Worm (Caenorhabditis elegans) whole organism, early embryonic: ENCODE measurements around the gene perm-1.

ENCODE experiments used
- B0310.2 ChIP-seq: sonication (generic microtip); optimal IDR thresholded peaks from 2 replicates; lab custom pipeline; 2016; ENCODE audit warnings: mild to moderate bottlenecking, missing genetic modification characterization, missing compliant biosample characterization
- F13C5.2 ChIP-seq: sonication (generic microtip); optimal IDR thresholded peaks from 2 replicates; lab custom pipeline; 2017; ENCODE audit warnings: mild to moderate bottlenecking, missing genetic modification characterization, inconsistent platforms, missing compliant biosample characterization
- aly-1 ChIP-seq: sonication (generic microtip); optimal IDR thresholded peaks from 2 replicates; lab custom pipeline; 2016; ENCODE audit warnings: missing genetic modification characterization, missing compliant biosample characterization
- ama-1 ChIP-seq: fragments of 150-350 bp; optimal IDR thresholded peaks from 2 replicates; lab custom pipeline; 2014
- ceh-13 ChIP-seq: fragments of 200-800 bp; sonication (Bioruptor generic); optimal IDR thresholded peaks from 2 replicates; lab custom pipeline; 2018; ENCODE audit warnings: mild to moderate bottlenecking, missing genetic modification characterization, missing compliant biosample characterization
- ceh-36 ChIP-seq: sonication (generic microtip); optimal IDR thresholded peaks from 2 replicates; lab custom pipeline; 2016; ENCODE audit warnings: missing genetic modification characterization, inconsistent platforms, missing compliant biosample characterization
- ets-7 ChIP-seq: sonication (generic microtip); optimal IDR thresholded peaks from 2 replicates; lab custom pipeline; 2016; ENCODE audit warnings: missing genotype, missing genetic modification characterization, missing compliant biosample characterization
- flt-1 ChIP-seq: fragments of 200-800 bp; sonication (Bioruptor generic); IDR thresholded peaks from 2 replicates; pipeline ENCODE4 v1.3.6; 2022; ENCODE audit warnings: missing genetic modification characterization, missing compliant biosample characterization
- hmbx-1 ChIP-seq: sonication (generic microtip); optimal IDR thresholded peaks from 2 replicates; lab custom pipeline; 2016; ENCODE audit warnings: mild to moderate bottlenecking, missing genetic modification characterization, missing compliant biosample characterization
- hmg-4 ChIP-seq: fragments of 200-800 bp; sonication (Bioruptor generic); optimal IDR thresholded peaks from 2 replicates; lab custom pipeline; 2018; ENCODE audit warnings: mild to moderate bottlenecking, missing genetic modification characterization, missing compliant biosample characterization
- hnd-1 ChIP-seq: sonication (generic microtip); optimal IDR thresholded peaks from 2 replicates; lab custom pipeline; 2016; ENCODE audit warnings: missing genetic modification characterization, missing compliant biosample characterization
- pes-1 ChIP-seq: fragments of 200-800 bp; sonication (Bioruptor generic); IDR thresholded peaks from 2 replicates; pipeline ENCODE4 v1.3.6; 2022; ENCODE audit warnings: missing genetic modification reagents, missing genetic modification characterization, missing compliant biosample characterization
- scrt-1 ChIP-seq: fragments of 200-800 bp; sonication (Bioruptor generic); IDR thresholded peaks from 2 replicates; pipeline ENCODE4 v1.3.6; 2022; ENCODE audit warnings: missing genetic modification characterization, missing compliant biosample characterization
- sea-1 ChIP-seq: fragments of 200-800 bp; sonication (Bioruptor generic); conservative IDR thresholded peaks from 2 replicates; pipeline ENCODE4 v1.3.6; 2022; ENCODE audit warnings: missing genetic modification characterization, missing compliant biosample characterization
- tbx-11 ChIP-seq: fragments of 200-800 bp; sonication (Bioruptor generic); IDR thresholded peaks from 2 replicates; pipeline ENCODE4 v1.3.6; 2022; ENCODE audit warnings: missing genetic modification characterization, missing compliant biosample characterization
- tbx-37 ChIP-seq: fragments of 200-800 bp; sonication (Bioruptor generic); conservative IDR thresholded peaks from 2 replicates; pipeline ENCODE4 v1.3.6; 2022; ENCODE audit warnings: missing genetic modification reagents, missing genetic modification characterization, missing compliant biosample characterization

The perm-1 gene

DNA sequence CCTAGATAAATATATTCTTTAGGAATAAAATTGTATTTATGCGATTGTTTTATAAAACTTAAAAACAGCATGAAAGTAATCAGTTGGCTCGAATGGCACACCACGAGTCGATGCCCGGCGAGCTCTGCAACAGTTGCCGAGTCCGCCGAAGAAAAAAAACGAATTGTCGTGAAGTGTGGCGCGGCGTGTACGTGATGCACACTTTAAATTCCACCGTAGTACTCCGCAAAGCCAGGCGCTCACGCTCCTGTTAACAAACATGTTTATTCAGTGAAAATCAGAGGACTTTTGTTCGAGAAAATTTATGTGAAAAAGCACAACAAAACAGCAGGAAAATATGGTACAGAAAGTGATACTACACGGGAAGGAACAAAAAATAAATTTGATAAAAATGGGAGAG, 10.0 kb upstream of the perm-1 start:
- no peak for TF ChIP-seq sea-1 (GFP tag; lab: Robert Waterston, UW)
- TF ChIP-seq ets-7 = no peak
- no peak for TF ChIP-seq hmbx-1
- no peak for TF ChIP-seq aly-1
- no peak for TF ChIP-seq flt-1 (GFP tag; lab: Robert Waterston, UW)
- TF ChIP-seq pes-1 (GFP tag; lab: Robert Waterston, UW) = no peak
- no peak for TF ChIP-seq F13C5.2 (tag; lab: Kevin White, UChicago)
- TF ChIP-seq tbx-37 = no peak
- no peak for TF ChIP-seq ama-1 (lab: Kevin White, UChicago)
- no peak for TF ChIP-seq hmg-4 (GFP tag; lab: Kevin White, UChicago)
- TF ChIP-seq B0310.2 = no peak
- no peak for TF ChIP-seq hnd-1
- TF ChIP-seq tbx-11 (GFP tag; lab: Robert Waterston, UW) = no peak

DNA sequence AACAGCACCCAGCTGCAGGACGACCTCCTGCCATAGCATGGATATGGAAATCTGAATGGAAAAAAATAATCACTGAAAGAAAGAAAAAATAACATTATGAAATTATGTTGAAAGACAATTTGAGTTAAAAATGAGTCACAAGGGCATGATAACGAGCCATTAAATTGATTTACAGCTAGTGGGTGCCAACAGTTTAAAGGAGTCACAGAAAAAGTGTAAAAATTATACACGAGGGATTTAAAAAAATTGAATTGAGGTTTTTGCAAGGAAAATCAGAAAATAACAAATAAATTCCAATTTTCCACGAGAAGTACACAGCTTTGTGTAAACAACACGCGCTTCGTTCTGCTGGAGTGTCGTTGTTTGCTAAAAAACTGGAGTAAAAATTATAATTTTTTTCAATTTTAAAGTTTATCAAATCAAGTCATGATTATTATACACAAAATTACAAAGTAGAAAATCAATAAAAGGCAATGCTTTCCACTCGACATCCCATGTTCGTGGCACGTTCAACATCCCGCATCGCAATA, 6.7 kb upstream of the perm-1 start, which contains the start of gene T01H3.3:
TSS of gene T01H3.3 (minus strand) at position 51 of the 530 bp plus-strand sequence.
- TF ChIP-seq F13C5.2 (tag; lab: Kevin White, UChicago) (no peak), pes-1 (GFP tag; lab: Robert Waterston, UW) (no peak), B0310.2 (no peak), flt-1 (GFP tag; lab: Robert Waterston, UW) (no peak), tbx-11 (GFP tag; lab: Robert Waterston, UW) (no peak)

DNA sequence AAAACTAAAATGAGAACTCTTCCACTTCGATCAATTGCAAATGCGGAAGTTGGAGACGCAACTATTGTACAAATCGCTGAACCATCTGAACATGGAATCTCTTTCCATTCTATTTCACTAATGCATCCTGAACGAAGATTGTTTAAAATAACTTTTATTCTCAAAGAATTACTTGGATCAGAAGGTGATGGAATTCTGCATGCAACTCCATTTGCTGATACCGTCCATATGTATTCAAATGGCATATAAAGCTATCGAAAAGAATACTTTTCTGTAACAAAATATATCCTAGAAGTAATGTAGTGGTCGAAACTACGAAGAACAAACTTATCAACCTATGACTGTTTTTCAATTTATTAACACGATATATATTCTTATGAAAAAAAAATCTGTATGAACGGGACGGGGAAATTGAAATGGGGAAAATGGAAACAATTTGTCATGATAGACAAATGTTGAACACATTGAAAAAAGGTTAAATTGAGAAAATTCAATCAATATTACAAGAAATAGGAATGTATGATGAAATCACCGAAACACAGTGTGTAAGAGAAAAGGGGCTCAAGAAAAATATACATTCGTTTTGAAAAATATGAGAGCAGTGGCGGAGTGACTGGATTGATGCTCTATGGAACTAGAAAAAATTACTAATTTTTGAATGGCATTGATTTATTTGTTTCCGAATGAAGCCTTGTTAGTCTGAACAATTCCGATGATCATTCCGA, 2.7 kb upstream of the perm-1 start, which contains the start of gene T01H3.2:
TSS of gene T01H3.2 (minus strand) at position 251 of the 725 bp plus-strand sequence.
- TF ChIP-seq aly-1 = no peak

DNA sequence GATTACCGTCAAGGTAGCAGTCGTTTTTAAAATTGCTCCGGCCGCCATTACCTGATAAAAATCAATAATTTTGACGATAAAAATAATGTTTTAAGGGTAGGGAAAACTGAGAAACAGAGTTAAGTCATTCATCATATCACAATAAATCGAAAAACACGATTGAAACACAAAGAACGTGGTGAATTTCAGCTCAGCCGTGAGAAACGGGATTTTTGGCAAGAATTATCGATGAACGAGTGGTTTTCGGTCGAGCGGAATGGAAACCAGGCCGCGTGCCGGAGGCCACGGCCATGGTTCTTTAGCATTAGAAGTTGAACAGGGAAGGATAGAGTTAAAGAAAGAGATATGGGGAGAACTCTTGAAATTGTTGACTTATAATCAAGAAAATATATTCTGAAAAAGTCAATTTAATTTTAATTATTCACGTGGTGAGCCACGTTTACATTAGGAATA, 1.3 kb upstream of the perm-1 start, which contains the start of the genes vha-4 and T01H3.5:
TSS of gene vha-4 (minus strand) at position 51 of the 453 bp plus-strand sequence.
TSS of gene T01H3.5 (plus strand) at position 351 of the 453 bp plus-strand sequence.
- no peak for TF ChIP-seq ceh-13
- no peak for TF ChIP-seq scrt-1
- no peak for TF ChIP-seq ceh-36 (tag; lab: Kevin White, UChicago)
- TF ChIP-seq flt-1 (GFP tag; lab: Robert Waterston, UW) = no peak
- TF ChIP-seq F13C5.2 (tag; lab: Kevin White, UChicago) = no peak
- no peak for TF ChIP-seq pes-1 (GFP tag; lab: Robert Waterston, UW)

DNA sequence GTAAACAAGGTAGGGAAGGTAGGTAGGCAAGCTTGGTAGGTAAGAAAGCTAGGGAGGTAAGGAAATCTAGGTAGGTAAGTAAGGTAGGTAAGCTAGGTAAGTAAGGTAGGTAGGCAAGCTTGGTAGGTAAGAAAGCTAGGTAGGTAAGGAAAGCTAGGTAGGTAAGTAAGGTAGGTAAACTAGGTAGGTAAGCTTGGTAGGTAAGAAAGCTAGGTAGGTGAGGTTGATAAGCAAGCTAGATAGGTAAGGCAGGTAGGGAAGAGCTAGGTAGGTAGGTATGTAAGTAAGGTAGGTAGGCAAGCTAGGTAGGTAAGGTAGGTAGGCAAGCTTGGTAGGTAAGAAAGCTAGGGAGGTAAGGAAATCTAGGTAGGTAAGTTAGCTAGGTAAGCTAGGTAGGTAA, 2.6 kb downstream of the perm-1 start:
- TF ChIP-seq tbx-11 (GFP tag; lab: Robert Waterston, UW) = peak; percentile 64
- 0 out of 2 replicates have a peak, but pooled peaks have one; percentile 43 for TF ChIP-seq sea-1 (GFP tag; lab: Robert Waterston, UW)

DNA sequence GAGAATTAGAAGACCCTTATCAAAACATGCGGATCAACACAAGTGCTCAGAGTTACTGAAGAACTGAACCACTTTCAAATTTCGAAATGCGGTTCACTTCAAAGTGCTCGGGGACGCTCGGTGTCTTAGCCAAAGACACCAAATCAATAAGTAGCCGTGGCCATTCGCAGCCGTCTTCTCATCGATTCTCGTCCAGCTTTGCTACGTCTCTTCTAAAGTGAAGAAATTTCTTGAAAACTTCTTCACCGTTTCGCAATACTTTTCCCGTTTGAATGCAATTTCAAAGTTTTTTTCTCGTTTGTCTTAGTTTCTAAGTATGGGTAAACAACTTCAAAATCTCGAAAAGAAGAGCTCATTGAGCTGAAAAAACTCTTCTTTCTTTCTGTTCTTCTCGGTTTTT, 4.3 kb downstream of the perm-1 start:
- TF ChIP-seq hmg-4 (GFP tag; lab: Kevin White, UChicago) (no peak), F13C5.2 (tag; lab: Kevin White, UChicago) (no peak), pes-1 (GFP tag; lab: Robert Waterston, UW) (no peak), B0310.2 (no peak), tbx-37 (no peak), ceh-13 (no peak), ama-1 (lab: Kevin White, UChicago) (no peak), hmbx-1 (no peak), hnd-1 (no peak), sea-1 (GFP tag; lab: Robert Waterston, UW) (no peak), tbx-11 (GFP tag; lab: Robert Waterston, UW) (no peak), ceh-36 (tag; lab: Kevin White, UChicago) (no peak), aly-1 (no peak)

DNA sequence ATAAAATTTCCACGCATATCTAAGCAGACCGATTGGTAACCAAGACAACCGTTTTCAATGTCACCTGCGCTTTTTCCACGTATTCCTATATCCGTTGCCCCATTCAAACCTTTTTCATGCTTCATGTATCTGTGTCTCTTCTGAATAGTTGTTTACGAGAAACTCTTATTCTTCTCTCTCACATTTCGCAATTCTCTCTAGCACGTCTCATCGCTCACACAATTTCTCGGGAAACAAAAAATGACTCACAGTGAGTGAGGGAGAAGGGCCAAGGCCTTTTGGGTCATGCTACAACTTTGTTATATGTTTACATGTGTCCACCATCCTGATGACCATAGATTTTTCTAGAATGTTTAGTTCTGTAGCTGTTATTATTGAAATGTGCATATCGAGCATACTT, 6.7 kb downstream of the perm-1 start:
- TF ChIP-seq scrt-1 (no peak), B0310.2 (no peak), flt-1 (GFP tag; lab: Robert Waterston, UW) (no peak), ama-1 (lab: Kevin White, UChicago) (no peak), hmg-4 (GFP tag; lab: Kevin White, UChicago) (no peak), sea-1 (GFP tag; lab: Robert Waterston, UW) (no peak), hnd-1 (no peak), F13C5.2 (tag; lab: Kevin White, UChicago) (no peak), ceh-36 (tag; lab: Kevin White, UChicago) (no peak), aly-1 (no peak), pes-1 (GFP tag; lab: Robert Waterston, UW) (no peak), ets-7 (no peak)

DNA sequence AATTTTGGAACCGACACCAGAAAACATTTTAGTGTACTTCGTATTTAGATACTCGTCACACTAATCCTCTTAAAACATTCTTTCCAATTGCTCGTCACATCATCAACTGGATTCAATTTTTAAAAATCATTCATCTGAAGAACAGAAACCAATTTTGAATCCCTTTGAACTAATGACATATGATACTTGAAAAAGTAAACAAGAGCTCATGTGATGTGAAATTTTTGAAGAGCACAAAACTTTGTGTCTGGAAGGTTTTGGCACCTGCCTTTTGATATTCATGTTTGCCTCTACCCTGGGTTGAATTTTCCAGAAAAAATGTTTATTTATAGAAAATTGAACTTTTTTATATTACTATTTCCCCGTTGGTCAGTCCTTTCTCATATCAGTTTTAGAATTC, 8.1 kb downstream of the perm-1 start:
- TF ChIP-seq F13C5.2 (tag; lab: Kevin White, UChicago) (no peak), ceh-13 (no peak), tbx-11 (GFP tag; lab: Robert Waterston, UW) (no peak)

DNA sequence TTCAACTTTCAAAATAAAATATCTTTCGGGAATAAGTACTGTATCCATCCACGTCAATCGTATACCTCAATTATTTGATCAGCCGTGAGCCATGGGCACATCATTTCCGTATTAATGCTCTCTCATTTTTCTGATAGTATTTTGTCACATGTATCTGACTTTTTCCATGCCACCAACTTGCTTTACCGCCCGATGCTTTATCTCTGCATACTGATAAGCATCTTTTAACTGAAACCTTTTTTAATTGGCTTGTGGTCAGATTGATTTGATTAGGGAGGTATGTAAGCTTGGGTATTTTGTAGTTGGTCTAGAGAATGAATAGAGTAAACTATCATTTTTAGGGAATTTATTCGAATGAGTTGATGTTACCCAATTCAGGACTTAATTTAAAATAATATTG, 8.7 kb downstream of the perm-1 start:
- TF ChIP-seq ceh-13 (no peak), tbx-37 (no peak), ceh-36 (tag; lab: Kevin White, UChicago) (no peak), B0310.2 (no peak)
